Fruit fly (Drosophila melanogaster): ENCODE data around the gene Set.
A peak's percentile ranks its signal among the peaks of the same experiment; 100 is the strongest.

Set gene

dm6 chr3R:15218824-15219576, 44.4 kb upstream of the Set start, which contains the start of the genes SIDL and CG12241:
Gene SIDL (minus strand): TSS chr3R:15218874.
Gene CG12241 (plus strand): TSS chr3R:15219256.
- TF ChIP-seq CG4820 (GFP tag; optimal IDR thresholded peaks at IDR 0.05) (peak; percentile 67), Gug (GFP tag; IDR thresholded peaks at IDR 0.05) (peak; percentile 93; the same call in 3 of the 4 replicates), CG30020 (tag; optimal IDR thresholded peaks at IDR 0.05) (peak; percentile 42), nau (GFP tag; optimal IDR thresholded peaks at IDR 0.05) (no peak), gcm (GFP tag; optimal IDR thresholded peaks at IDR 0.05) (peak; percentile 46), Mrtf (GFP tag; IDR thresholded peaks at IDR 0.05) (peak; percentile 85), Pdp1 (GFP tag; optimal IDR thresholded peaks at IDR 0.05) (peak; percentile 81 to 90), Atf-2 (GFP tag; optimal IDR thresholded peaks at IDR 0.05) (no peak), vfl (GFP tag; optimal IDR thresholded peaks at IDR 0.05) (peak; percentile 48), Nf-YC (tag; optimal IDR thresholded peaks at IDR 0.05) (peak; percentile 65), CG11085 (GFP tag; IDR thresholded peaks at IDR 0.05) (peak; percentile 89), B-H2 (GFP tag; optimal IDR thresholded peaks at IDR 0.05) (peak; percentile 32), CG3847 (GFP tag; IDR thresholded peaks at IDR 0.05) (peak; percentile 52; the same call in 1 of the 2 replicates), Hsf (GFP tag; optimal IDR thresholded peaks at IDR 0.05) (peak; percentile 72), Usf (GFP tag; optimal IDR thresholded peaks at IDR 0.05) (no peak), CG10366 (GFP tag; IDR thresholded peaks at IDR 0.05) (peak; percentile 24; the same call in 1 of the 2 replicates), tin (GFP tag; optimal IDR thresholded peaks at IDR 0.05) (peak; percentile 72), cad (GFP tag; optimal IDR thresholded peaks at IDR 0.05) (no peak), GATAe (GFP tag; conservative IDR thresholded peaks at IDR 0.05) (peak; percentile 84), CG10321 (GFP tag; IDR thresholded peaks at IDR 0.05) (no peak), CG12236 (GFP tag; optimal IDR thresholded peaks at IDR 0.05) (no peak), CG6254 (GFP tag; optimal IDR thresholded peaks at IDR 0.05) (no peak), psq (GFP tag; optimal IDR thresholded peaks at IDR 0.05) (peak; percentile 13), gfzf (GFP tag; optimal IDR thresholded peaks at IDR 0.05) (peak; percentile 15), CG4707 (GFP tag; optimal IDR thresholded peaks at IDR 0.05) (no peak), mam (GFP tag; optimal IDR thresholded peaks at IDR 0.05) (peak; percentile 92), CG17802 (tag; optimal IDR thresholded peaks at IDR 0.05) (peak; percentile 42), pum (GFP tag; optimal IDR thresholded peaks at IDR 0.05) (peak; percentile 69), CG17186 (GFP tag; optimal IDR thresholded peaks at IDR 0.05) (no peak), ind (GFP tag; optimal IDR thresholded peaks at IDR 0.05) (peak; percentile 88), gce (GFP tag; IDR thresholded peaks at IDR 0.05) (peak; percentile 82), CG1602 (GFP tag; optimal IDR thresholded peaks at IDR 0.05) (peak; percentile 45), eyg (GFP tag; optimal IDR thresholded peaks at IDR 0.05) (peak; percentile 51), Bgb (GFP tag; IDR thresholded peaks at IDR 0.05; ENCODE audit: partially characterized antibody) (no peak), Fer1 (GFP tag; optimal IDR thresholded peaks at IDR 0.05) (peak; percentile 79), sd (tag; optimal IDR thresholded peaks at IDR 0.05) (no peak), B-H1 (GFP tag; IDR thresholded peaks at IDR 0.05) (peak; percentile 93), sisA (GFP tag; IDR thresholded peaks at IDR 0.05) (peak; percentile 91), pita (GFP tag; optimal IDR thresholded peaks at IDR 0.05) (no peak), CG18262 (tag; optimal IDR thresholded peaks at IDR 0.05) (peak; percentile 90), Tbp (GFP tag; optimal IDR thresholded peaks at IDR 0.05) (no peak), CG9817 (tag; optimal IDR thresholded peaks at IDR 0.05) (peak; percentile 71), salm (tag; optimal IDR thresholded peaks at IDR 0.05) (peak; percentile 23), CG12391 (tag; optimal IDR thresholded peaks at IDR 0.05) (peak; percentile 72), dysf (GFP tag; IDR thresholded peaks at IDR 0.05) (peak; percentile 96), CG7271 (tag; optimal IDR thresholded peaks at IDR 0.05) (peak; percentile 31), jigr1 (GFP tag; IDR thresholded peaks at IDR 0.05) (peak; percentile 88), CG12769 (tag; optimal IDR thresholded peaks at IDR 0.05) (no peak), CG2120 (GFP tag; optimal IDR thresholded peaks at IDR 0.05) (peak; percentile 84), ssp (GFP tag; IDR thresholded peaks at IDR 0.05) (peak; percentile 85)

Data from whole organism, embryonic.